Fruit fly (Drosophila melanogaster) whole organism, embryonic: ENCODE measurements around the gene Rab18.

ENCODE experiments used
- Awh ChIP-seq: fragments of 200-800 bp; sonication (Bioruptor generic); IDR thresholded peaks from 2 replicates; pipeline ENCODE4, ENCODE4 v1.3.6; 2022; ENCODE audit warnings: missing biosample characterization, missing genetic modification characterization
- CG10462 ChIP-seq: fragments of 200-800 bp; sonication (Bioruptor generic); optimal IDR thresholded peaks from 2 replicates; lab custom pipeline; 2016; ENCODE audit warnings: missing biosample characterization, missing genetic modification characterization
- CG13123 ChIP-seq: fragments of 200-800 bp; sonication (Bioruptor generic); optimal IDR thresholded peaks from 2 replicates; lab custom pipeline; 2016; ENCODE audit warnings: missing biosample characterization, missing genetic modification characterization
- CG13424 ChIP-seq: fragments of 200-800 bp; sonication (Bioruptor generic); optimal IDR thresholded peaks from 2 replicates; lab custom pipeline; 2019; ENCODE audit warnings: missing biosample characterization, mild to moderate bottlenecking, missing genetic modification characterization, moderate library complexity
- CG14667 ChIP-seq: fragments of 200-800 bp; sonication (Bioruptor generic); IDR thresholded peaks from 2 replicates; pipeline ENCODE4 v1.3.6; 2022; ENCODE audit warnings: missing biosample characterization, missing genetic modification characterization
- CG15269 ChIP-seq: fragments of 200-800 bp; sonication (Bioruptor generic); optimal IDR thresholded peaks from 2 replicates; lab custom pipeline; 2018; ENCODE audit warnings: missing biosample characterization, mild to moderate bottlenecking, missing genetic modification characterization, moderate library complexity
- CG15514 ChIP-seq: fragments of 200-800 bp; sonication (Bioruptor generic); optimal IDR thresholded peaks from 3 replicates; lab custom pipeline; 2017; ENCODE audit warnings: missing biosample characterization, missing genetic modification characterization, mild to moderate bottlenecking, moderate library complexity, missing genetic modification reagents
- CG17328 ChIP-seq: fragments of 200-800 bp; sonication (Bioruptor generic); IDR thresholded peaks from 2 replicates; pipeline ENCODE4 v1.3.6; 2022; ENCODE audit warnings: missing biosample characterization, missing genetic modification characterization
- CG17385 ChIP-seq: fragments of 200-800 bp; sonication (Bioruptor generic); optimal IDR thresholded peaks from 3 replicates; lab custom pipeline; 2018; ENCODE audit warnings: missing biosample characterization, mild to moderate bottlenecking, missing genetic modification characterization
- CG2129 ChIP-seq: fragments of 200-800 bp; sonication (Bioruptor generic); IDR thresholded peaks from 2 replicates; pipeline ENCODE4 v1.3.6; 2022; ENCODE audit warnings: missing biosample characterization, missing genetic modification characterization; ENCODE audit not compliant: partially characterized antibody
- CG32772 ChIP-seq: fragments of 200-800 bp; sonication (Bioruptor generic); IDR thresholded peaks from 2 replicates; pipeline ENCODE4 v1.3.6; 2022; ENCODE audit warnings: missing biosample characterization, missing genetic modification characterization
- CG3726 ChIP-seq: fragments of 200-800 bp; sonication (Bioruptor generic); IDR thresholded peaks from 3 replicates; pipeline ENCODE4, ENCODE4 v1.3.6; 2022; ENCODE audit warnings: missing biosample characterization, missing genetic modification characterization
- CG4328 ChIP-seq: fragments of 200-800 bp; sonication (Bioruptor generic); optimal IDR thresholded peaks from 3 replicates; lab custom pipeline; 2017; ENCODE audit warnings: missing biosample characterization, missing genetic modification reagents, missing genetic modification characterization
- CG4360 ChIP-seq: fragments of 200-800 bp; sonication (Bioruptor generic); IDR thresholded peaks from 2 replicates; pipeline ENCODE4 v1.3.6; 2022; ENCODE audit warnings: missing biosample characterization, missing genetic modification characterization
- CG4730 ChIP-seq: fragments of 200-800 bp; sonication (Bioruptor generic); IDR thresholded peaks from 2 replicates; pipeline ENCODE4 v1.3.6; 2022; ENCODE audit warnings: missing biosample characterization, missing genetic modification characterization
- CG5180 ChIP-seq: fragments of 200-800 bp; sonication (Bioruptor generic); optimal IDR thresholded peaks from 3 replicates; lab custom pipeline; 2017; ENCODE audit warnings: missing biosample characterization, missing genetic modification characterization, mild to moderate bottlenecking, moderate library complexity, missing genetic modification reagents
- CG6175 ChIP-seq: fragments of 200-800 bp; sonication (Bioruptor generic); IDR thresholded peaks from 3 replicates; pipeline ENCODE4 v1.3.6; 2022; ENCODE audit warnings: missing biosample characterization, missing genetic modification characterization
- CG6254 ChIP-seq: fragments of 200-800 bp; sonication (Bioruptor generic); optimal IDR thresholded peaks from 3 replicates; lab custom pipeline; 2017; ENCODE audit warnings: mild to moderate bottlenecking, missing biosample characterization, missing genetic modification reagents, missing genetic modification characterization
- CG6689 ChIP-seq: fragments of 200-800 bp; sonication (Bioruptor generic); IDR thresholded peaks from 2 replicates; pipeline ENCODE4 v1.3.6; 2022; ENCODE audit warnings: missing biosample characterization, missing genetic modification characterization
- CG6765 ChIP-seq: fragments of 200-800 bp; sonication (Bioruptor generic); optimal IDR thresholded peaks from 3 replicates; lab custom pipeline; 2017; ENCODE audit warnings: missing biosample characterization, mild to moderate bottlenecking, missing genetic modification characterization
- CG7928 ChIP-seq: fragments of 200-800 bp; sonication (Bioruptor generic); optimal IDR thresholded peaks from 2 replicates; lab custom pipeline; 2017; ENCODE audit warnings: missing biosample characterization, mild to moderate bottlenecking, missing genetic modification characterization
- CG7963 ChIP-seq: fragments of 200-800 bp; sonication (Bioruptor generic); IDR thresholded peaks from 3 replicates; pipeline ENCODE4 v1.3.6; 2022; ENCODE audit warnings: missing biosample characterization, missing genetic modification characterization; ENCODE audit not compliant: partially characterized antibody
- CG8765 ChIP-seq: fragments of 200-800 bp; sonication (Bioruptor generic); IDR thresholded peaks from 2 replicates; pipeline ENCODE4 v1.3.6; 2022; ENCODE audit warnings: missing biosample characterization, missing genetic modification characterization
- CrebB ChIP-seq: fragments of 200-800 bp; sonication (Bioruptor generic); optimal IDR thresholded peaks from 3 replicates; lab custom pipeline; 2018; ENCODE audit warnings: missing biosample characterization, mild to moderate bottlenecking, missing genetic modification characterization
- D19B ChIP-seq: fragments of 200-800 bp; sonication (Bioruptor generic); optimal IDR thresholded peaks from 2 replicates; lab custom pipeline; 2017; ENCODE audit warnings: missing biosample characterization, mild to moderate bottlenecking, missing genetic modification characterization
- Dek ChIP-seq: fragments of 200-800 bp; sonication (Bioruptor generic); optimal IDR thresholded peaks from 3 replicates; lab custom pipeline; 2019; ENCODE audit warnings: missing biosample characterization, mild to moderate bottlenecking, missing genetic modification characterization, moderate library complexity
- Dp ChIP-seq: fragments of 200-800 bp; sonication (Bioruptor generic); optimal IDR thresholded peaks from 2 replicates; lab custom pipeline; 2018; ENCODE audit warnings: missing biosample characterization, mild to moderate bottlenecking, missing genetic modification characterization, moderate library complexity
- Max ChIP-seq: fragments of 200-800 bp; sonication (Bioruptor generic); optimal IDR thresholded peaks from 2 replicates; lab custom pipeline; 2016; ENCODE audit warnings: missing biosample characterization, mild to moderate bottlenecking, missing genetic modification characterization
- NK7.1 ChIP-seq: fragments of 200-800 bp; sonication (Bioruptor generic); optimal IDR thresholded peaks from 3 replicates; lab custom pipeline; 2016; ENCODE audit warnings: missing biosample characterization, missing genetic modification characterization
- Neu2 ChIP-seq: fragments of 200-800 bp; sonication (Bioruptor generic); optimal IDR thresholded peaks from 3 replicates; lab custom pipeline; 2016; ENCODE audit warnings: missing biosample characterization, missing genetic modification characterization, borderline replicate concordance
- Pdp1 ChIP-seq, 2 experiments: fragments of 200-800 bp; sonication (Bioruptor generic); optimal IDR thresholded peaks; 3 replicates each; lab custom pipeline; 2016; ENCODE audit warnings: missing biosample characterization in 2 of 2, missing genetic modification characterization in 2 of 2, mild to moderate bottlenecking in 1 of 2, moderate library complexity in 1 of 2
- abd-A ChIP-seq: fragments of 200-800 bp; sonication (Bioruptor generic); optimal IDR thresholded peaks from 3 replicates; lab custom pipeline; 2019; ENCODE audit warnings: missing biosample characterization, mild to moderate bottlenecking, missing genetic modification characterization, moderate library complexity
- az2 ChIP-seq: fragments of 200-800 bp; sonication (Bioruptor generic); optimal IDR thresholded peaks from 3 replicates; lab custom pipeline; 2016; ENCODE audit warnings: missing biosample characterization, missing genetic modification characterization
- corto ChIP-seq: fragments of 200-800 bp; sonication (Bioruptor generic); optimal IDR thresholded peaks from 2 replicates; lab custom pipeline; 2016; ENCODE audit warnings: missing biosample characterization, mild to moderate bottlenecking, missing genetic modification characterization, moderate library complexity
- cwo ChIP-seq: fragments of 200-800 bp; sonication (Bioruptor generic); optimal IDR thresholded peaks from 3 replicates; lab custom pipeline; 2017; ENCODE audit warnings: missing biosample characterization, missing genetic modification characterization, mild to moderate bottlenecking, moderate library complexity, missing genetic modification reagents
- dmrt99B ChIP-seq: fragments of 200-800 bp; sonication (Bioruptor generic); optimal IDR thresholded peaks from 2 replicates; lab custom pipeline; 2018; ENCODE audit warnings: missing biosample characterization, mild to moderate bottlenecking, missing genetic modification characterization, moderate library complexity
- exex ChIP-seq: fragments of 200-800 bp; sonication (Bioruptor generic); optimal IDR thresholded peaks from 4 replicates; lab custom pipeline; 2018; ENCODE audit warnings: missing biosample characterization, mild to moderate bottlenecking, missing genetic modification characterization, moderate library complexity
- gsb-n ChIP-seq: fragments of 200-800 bp; sonication (Bioruptor generic); optimal IDR thresholded peaks from 3 replicates; lab custom pipeline; 2018; ENCODE audit warnings: missing biosample characterization, mild to moderate bottlenecking, missing genetic modification characterization
- jing ChIP-seq: fragments of 200-800 bp; sonication (Bioruptor generic); optimal IDR thresholded peaks from 2 replicates; lab custom pipeline; 2018; ENCODE audit warnings: missing biosample characterization, mild to moderate bottlenecking, missing genetic modification characterization
- kah ChIP-seq: fragments of 200-800 bp; sonication (Bioruptor generic); optimal IDR thresholded peaks from 2 replicates; lab custom pipeline; 2018; ENCODE audit warnings: missing biosample characterization, mild to moderate bottlenecking, missing genetic modification characterization
- mld ChIP-seq: fragments of 200-800 bp; sonication (Bioruptor generic); IDR thresholded peaks from 3 replicates; pipeline ENCODE4 v1.3.6; 2022; ENCODE audit warnings: missing biosample characterization, missing genetic modification characterization; ENCODE audit not compliant: partially characterized antibody
- org-1 ChIP-seq: fragments of 200-800 bp; sonication (Bioruptor generic); optimal IDR thresholded peaks from 2 replicates; lab custom pipeline; 2017; ENCODE audit warnings: missing biosample characterization, missing genetic modification characterization
- pfk ChIP-seq: fragments of 200-800 bp; sonication (Bioruptor generic); optimal IDR thresholded peaks from 2 replicates; lab custom pipeline; 2018; ENCODE audit warnings: missing biosample characterization, mild to moderate bottlenecking, missing genetic modification characterization, moderate library complexity
- rib ChIP-seq: fragments of 200-800 bp; sonication (Bioruptor generic); IDR thresholded peaks from 2 replicates; pipeline ENCODE4 v1.3.6; 2022; ENCODE audit warnings: missing biosample characterization, missing genetic modification characterization
- slp2 ChIP-seq: fragments of 200-800 bp; sonication (Bioruptor generic); optimal IDR thresholded peaks from 2 replicates; lab custom pipeline; 2016; ENCODE audit warnings: missing biosample characterization, missing genetic modification characterization
- sob ChIP-seq: fragments of 200-800 bp; sonication (Bioruptor generic); IDR thresholded peaks from 2 replicates; pipeline ENCODE4 v1.3.6; 2022; ENCODE audit warnings: missing biosample characterization, missing genetic modification characterization
- stwl ChIP-seq: fragments of 200-800 bp; sonication (Bioruptor generic); optimal IDR thresholded peaks from 3 replicates; lab custom pipeline; 2018; ENCODE audit warnings: missing biosample characterization, mild to moderate bottlenecking, missing genetic modification characterization, moderate library complexity
- sug ChIP-seq: fragments of 200-800 bp; optimal IDR thresholded peaks from 2 replicates; lab custom pipeline; 2019; ENCODE audit warnings: missing biosample characterization, mild to moderate bottlenecking, missing genetic modification characterization, moderate library complexity
- ttk ChIP-seq: fragments of 200-800 bp; sonication (Bioruptor generic); IDR thresholded peaks from 2 replicates; pipeline ENCODE4 v2.1.2; 2022; ENCODE audit warnings: missing biosample characterization, missing genetic modification characterization
- z ChIP-seq: fragments of 200-800 bp; sonication (Bioruptor generic); IDR thresholded peaks from 3 replicates; pipeline ENCODE4 v1.3.6; 2022; ENCODE audit warnings: missing biosample characterization, missing genetic modification characterization
- zfh1 ChIP-seq: fragments of 200-800 bp; sonication (Bioruptor generic); IDR thresholded peaks from 3 replicates; pipeline ENCODE4 v1.3.6; 2022; ENCODE audit warnings: missing biosample characterization, missing genetic modification characterization

The Rab18 gene

dm6 chrX:5665902-5666301 lies 5.7 kb downstream of the Rab18 start, which contains the start of the genes Sirt4 and CG4119 (continued):
- TF ChIP-seq CrebB (tag; lab: Kevin White, UChicago): no peak
- TF ChIP-seq stwl: peak; percentile 66
- TF ChIP-seq Pdp1 (GFP tag; optimal IDR thresholded peaks at IDR 0.05; lab: Kevin White, UChicago): peak in 1 of 2 experiments; percentile 80
- TF ChIP-seq corto (GFP tag; lab: Kevin White, UChicago): no peak
- peak; percentile 63 for TF ChIP-seq sug (tag; lab: Kevin White, UChicago)
- TF ChIP-seq CG15269: no peak
- TF ChIP-seq CG10462 (GFP tag; lab: Kevin White, UChicago): no peak
- no peak for TF ChIP-seq CG8765 (GFP tag; lab: Robert Waterston, UW)
- no peak for TF ChIP-seq D19B
- no peak for TF ChIP-seq z (GFP tag; lab: Robert Waterston, UW)
- TF ChIP-seq CG2129 (GFP tag; lab: Robert Waterston, UW): peak; percentile 92
- TF ChIP-seq CG17328 (GFP tag; lab: Robert Waterston, UW): no peak
- no peak for TF ChIP-seq CG13123
- peak; percentile 57; the same call in 1 of the 2 replicates for TF ChIP-seq sob (GFP tag; lab: Robert Waterston, UW)
- TF ChIP-seq gsb-n: no peak
- no peak for TF ChIP-seq CG6765
- no peak for TF ChIP-seq slp2
- no peak for TF ChIP-seq CG4730 (GFP tag; lab: Robert Waterston, UW)
- TF ChIP-seq CG6175 (GFP tag; lab: Robert Waterston, UW): no peak
- TF ChIP-seq pfk (GFP tag; lab: Kevin White, UChicago): no peak
- no peak for TF ChIP-seq CG6689 (GFP tag; lab: Robert Waterston, UW)
- no peak for TF ChIP-seq CG4360 (GFP tag; lab: Robert Waterston, UW)
- no peak for TF ChIP-seq CG17385 (GFP tag; lab: Kevin White, UChicago)
- no peak for TF ChIP-seq ttk
- no peak for TF ChIP-seq kah
- TF ChIP-seq CG32772: no peak
- no peak for TF ChIP-seq jing
- TF ChIP-seq Awh: no peak
- TF ChIP-seq CG3726 (GFP tag; lab: Robert Waterston, UW): no peak
- no peak for TF ChIP-seq org-1 (GFP tag; lab: Kevin White, UChicago)
- TF ChIP-seq CG7963 (GFP tag; lab: Robert Waterston, UW): peak; percentile 98
- peak; percentile 18 for TF ChIP-seq Max
- peak; percentile 98 for TF ChIP-seq mld (GFP tag; lab: Robert Waterston, UW)
- TF ChIP-seq abd-A (tag; lab: Kevin White, UChicago): no peak
- no peak for TF ChIP-seq NK7.1 (GFP tag; lab: Kevin White, UChicago)
- no peak for TF ChIP-seq dmrt99B (tag; lab: Kevin White, UChicago)
- no peak for TF ChIP-seq Neu2 (GFP tag; lab: Kevin White, UChicago)
- no peak for TF ChIP-seq az2 (GFP tag; lab: Kevin White, UChicago)
- TF ChIP-seq Dp (GFP tag; lab: Kevin White, UChicago): peak; percentile 52
- no peak for TF ChIP-seq rib (GFP tag; lab: Robert Waterston, UW)
- peak; percentile 95 for TF ChIP-seq CG15514 (GFP tag; lab: Kevin White, UChicago)
- TF ChIP-seq CG13424 (tag; lab: Kevin White, UChicago): no peak
- no peak for TF ChIP-seq CG4328
- TF ChIP-seq Dek (tag; lab: Kevin White, UChicago): peak; percentile 9
- TF ChIP-seq CG6254 (GFP tag; lab: Kevin White, UChicago): no peak
- no peak for TF ChIP-seq exex
- TF ChIP-seq cwo (GFP tag; lab: Kevin White, UChicago): no peak
- TF ChIP-seq CG7928 (GFP tag; lab: Kevin White, UChicago): no peak
- TF ChIP-seq zfh1: 0 out of 3 replicates have a peak, but pooled peaks have one; percentile 33
- TF ChIP-seq CG14667: no peak
- TF ChIP-seq CG5180 (GFP tag; lab: Kevin White, UChicago): no peak
